Worm (Caenorhabditis elegans): ENCODE results near the gene C49C3.7.

ce11 chrIV:17341033-17341432 lies 8.7 kb downstream of the C49C3.7 start:
- TF ChIP-seq nhr-237 (tag; optimal IDR thresholded peaks at IDR 0.05) (no peak), elt-3 (tag; optimal IDR thresholded peaks at IDR 0.05) (no peak), mep-1 (tag; optimal IDR thresholded peaks at IDR 0.05) (no peak), ztf-11 (tag; optimal IDR thresholded peaks at IDR 0.05) (no peak), unc-39 (tag; optimal IDR thresholded peaks at IDR 0.05) (no peak), ces-1 (GFP tag; optimal IDR thresholded peaks at IDR 0.05) (no peak), elt-1 (tag; optimal IDR thresholded peaks at IDR 0.05; ENCODE audit: borderline replicate concordance, insufficient read depth) (no peak), mab-5 (tag; optimal IDR thresholded peaks at IDR 0.05) (no peak), nhr-76 (tag; optimal IDR thresholded peaks at IDR 0.05) (no peak), zip-8 (tag; optimal IDR thresholded peaks at IDR 0.05) (no peak), ceh-43 (GFP tag; optimal IDR thresholded peaks at IDR 0.05) (no peak)

Data from whole organism, mixed stage, embryonic.